Worm (Caenorhabditis elegans): ENCODE measurements around the gene C47A4.1.

DNA sequence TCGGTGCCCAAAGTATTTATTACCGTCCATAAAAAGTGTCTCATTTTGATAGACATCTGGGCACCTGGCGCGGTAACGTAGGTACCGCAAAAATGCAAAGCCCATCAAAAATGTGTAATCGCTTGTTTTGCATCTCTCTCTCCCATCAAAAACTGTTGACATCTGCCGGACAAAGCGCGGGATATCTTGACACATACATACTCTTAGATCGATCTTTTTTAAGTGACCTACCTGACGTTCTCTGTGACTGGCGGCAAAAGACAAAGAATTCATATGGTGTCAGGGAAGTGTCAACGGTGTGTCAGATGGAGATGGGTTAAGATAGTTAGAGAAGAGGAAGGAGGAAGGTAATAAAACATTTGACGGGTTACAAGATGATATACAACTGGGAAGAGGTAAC, 2.7 kb upstream of the C47A4.1 start:
- TF ChIP-seq him-1 (tag; optimal IDR thresholded peaks at IDR 0.05) (no peak), dao-5 (tag; optimal IDR thresholded peaks at IDR 0.05) (no peak), W03F9.2 (tag; optimal IDR thresholded peaks at IDR 0.05) (no peak)
